Worm (Caenorhabditis elegans): ENCODE results near the gene lin-12.

Gene lin-12

ce11 chrIII:9081055-9081454 lies 9.8 kb upstream of the lin-12 start, which contains the start of gene far-1 (continued):
- no peak for TF ChIP-seq elt-3 (tag; optimal IDR thresholded peaks at IDR 0.05)
- no peak for TF ChIP-seq aha-1 (tag; optimal IDR thresholded peaks at IDR 0.05)
- no peak for TF ChIP-seq nhr-90 (tag; optimal IDR thresholded peaks at IDR 0.05; ENCODE audit: poor library complexity)
- peak; percentile 48 for TF ChIP-seq fkh-4 (tag; optimal IDR thresholded peaks at IDR 0.05; ENCODE audit: borderline replicate concordance)
- no peak for TF ChIP-seq mep-1 (tag; optimal IDR thresholded peaks at IDR 0.05)
- TF ChIP-seq zag-1 (tag; optimal IDR thresholded peaks at IDR 0.05): no peak
- TF ChIP-seq C04F5.9 (tag; optimal IDR thresholded peaks at IDR 0.05): no peak
- no peak for TF ChIP-seq nhr-12 (tag; optimal IDR thresholded peaks at IDR 0.05)
- TF ChIP-seq mdl-1 (tag; optimal IDR thresholded peaks at IDR 0.05): no peak
- TF ChIP-seq nhr-28 (tag; optimal IDR thresholded peaks at IDR 0.05): no peak
- no peak for TF ChIP-seq tbx-2 (tag; optimal IDR thresholded peaks at IDR 0.05)
- no peak for TF ChIP-seq unc-86 (tag; optimal IDR thresholded peaks at IDR 0.05)
- no peak for TF ChIP-seq Y116A8C.19 (tag; optimal IDR thresholded peaks at IDR 0.05; ENCODE audit: borderline replicate concordance)
- TF ChIP-seq nhr-19 (GFP tag; conservative IDR thresholded peaks at IDR 0.05): peak; percentile 22
- TF ChIP-seq elt-2 (tag; optimal IDR thresholded peaks at IDR 0.05): no peak
- TF ChIP-seq egl-27 (tag; optimal IDR thresholded peaks at IDR 0.05): no peak
- TF ChIP-seq F16B12.6 (tag; optimal IDR thresholded peaks at IDR 0.05): no peak
- TF ChIP-seq xbp-1 (tag; optimal IDR thresholded peaks at IDR 0.05): no peak
- TF ChIP-seq blmp-1 (tag; optimal IDR thresholded peaks at IDR 0.05): no peak
- TF ChIP-seq C16A3.4 (tag; optimal IDR thresholded peaks at IDR 0.05): no peak
- no peak for TF ChIP-seq nhr-85 (tag)
- TF ChIP-seq nhr-237 (tag; optimal IDR thresholded peaks at IDR 0.05): no peak
- TF ChIP-seq lir-3 (tag; optimal IDR thresholded peaks at IDR 0.05; ENCODE audit: poor library complexity): peak; percentile 14
- peak; percentile 12 to 30 for TF ChIP-seq lsy-2 (tag; optimal IDR thresholded peaks at IDR 0.05)
- TF ChIP-seq ces-1 (GFP tag; optimal IDR thresholded peaks at IDR 0.05): no peak
- peak; percentile 10 for TF ChIP-seq nhr-11 (tag; optimal IDR thresholded peaks at IDR 0.05)
- TF ChIP-seq dsc-1 (tag; optimal IDR thresholded peaks at IDR 0.05): peak; percentile 72
- TF ChIP-seq vab-15 (tag; optimal IDR thresholded peaks at IDR 0.05): no peak
- TF ChIP-seq nhr-76 (tag; optimal IDR thresholded peaks at IDR 0.05): no peak
- no peak for TF ChIP-seq hlh-4 (tag; optimal IDR thresholded peaks at IDR 0.05)
- no peak for TF ChIP-seq ceh-82 (tag; optimal IDR thresholded peaks at IDR 0.05)
- TF ChIP-seq C34B4.2 (tag; optimal IDR thresholded peaks at IDR 0.05): no peak
- TF ChIP-seq lin-14 (GFP tag; optimal IDR thresholded peaks at IDR 0.05): peak; percentile 28
- TF ChIP-seq pag-3 (tag; optimal IDR thresholded peaks at IDR 0.05; ENCODE audit: borderline replicate concordance, insufficient read depth): no peak
- no peak for TF ChIP-seq dpl-1 (GFP tag; optimal IDR thresholded peaks at IDR 0.05)
- TF ChIP-seq aly-2 (tag; optimal IDR thresholded peaks at IDR 0.05): no peak
- TF ChIP-seq nhr-20 (tag; optimal IDR thresholded peaks at IDR 0.05): peak; percentile 38
- no peak for TF ChIP-seq lin-35 (GFP tag; optimal IDR thresholded peaks at IDR 0.05)
- TF ChIP-seq mef-2 (tag; optimal IDR thresholded peaks at IDR 0.05): no peak
- no peak for TF ChIP-seq ceh-63 (GFP tag; optimal IDR thresholded peaks at IDR 0.05)
- no peak for TF ChIP-seq isw-1 (GFP tag; IDR thresholded peaks at IDR 0.05)
- peak; percentile 49 for TF ChIP-seq ama-1 (optimal IDR thresholded peaks at IDR 0.05)
- no peak for TF ChIP-seq efl-1 (optimal IDR thresholded peaks at IDR 0.05)
- no peak for TF ChIP-seq efl-1 (GFP tag; optimal IDR thresholded peaks at IDR 0.05 in 1 of 2)
- no peak for TF ChIP-seq unc-30 (tag; optimal IDR thresholded peaks at IDR 0.05)
- TF ChIP-seq irx-1 (tag; optimal IDR thresholded peaks at IDR 0.05): no peak
- TF ChIP-seq tlp-1 (tag; optimal IDR thresholded peaks at IDR 0.05): no peak
- TF ChIP-seq ets-5 (GFP tag; IDR thresholded peaks at IDR 0.05): no peak
- TF ChIP-seq jun-1 (tag; optimal IDR thresholded peaks at IDR 0.05): no peak
- no peak for TF ChIP-seq ceh-90 (tag; optimal IDR thresholded peaks at IDR 0.05)
- no peak for TF ChIP-seq hpl-2 (GFP tag; optimal IDR thresholded peaks at IDR 0.05)
- TF ChIP-seq egl-13 (tag; optimal IDR thresholded peaks at IDR 0.05): no peak
- TF ChIP-seq lin-13 (GFP tag; optimal IDR thresholded peaks at IDR 0.05): no peak
- TF ChIP-seq efl-3 (GFP tag; optimal IDR thresholded peaks at IDR 0.05): no peak
- no peak for TF ChIP-seq mab-9 (GFP tag; IDR thresholded peaks at IDR 0.05)
